Worm (Caenorhabditis elegans) whole organism, L4/young adult: Measurements from ENCODE around the gene hsp-90.
A peak's percentile ranks its signal among the peaks of the same experiment; 100 is the strongest.

ENCODE experiments used
- W03F9.2 ChIP-seq: fragments of 150-350 bp; optimal IDR thresholded peaks from 2 replicates; lab custom pipeline; 2014; ENCODE audit warnings: missing biosample characterization, missing genetic modification characterization
- dao-5 ChIP-seq: sonication (generic microtip); optimal IDR thresholded peaks from 2 replicates; lab custom pipeline; 2016; ENCODE audit warnings: missing genotype, missing genetic modification characterization, moderate library complexity, missing compliant biosample characterization
- him-1 ChIP-seq: sonication (generic microtip); optimal IDR thresholded peaks from 2 replicates; lab custom pipeline; 2016; ENCODE audit warnings: missing genotype, missing genetic modification reagents, missing genetic modification characterization, missing compliant biosample characterization

hsp-90 gene

DNA sequence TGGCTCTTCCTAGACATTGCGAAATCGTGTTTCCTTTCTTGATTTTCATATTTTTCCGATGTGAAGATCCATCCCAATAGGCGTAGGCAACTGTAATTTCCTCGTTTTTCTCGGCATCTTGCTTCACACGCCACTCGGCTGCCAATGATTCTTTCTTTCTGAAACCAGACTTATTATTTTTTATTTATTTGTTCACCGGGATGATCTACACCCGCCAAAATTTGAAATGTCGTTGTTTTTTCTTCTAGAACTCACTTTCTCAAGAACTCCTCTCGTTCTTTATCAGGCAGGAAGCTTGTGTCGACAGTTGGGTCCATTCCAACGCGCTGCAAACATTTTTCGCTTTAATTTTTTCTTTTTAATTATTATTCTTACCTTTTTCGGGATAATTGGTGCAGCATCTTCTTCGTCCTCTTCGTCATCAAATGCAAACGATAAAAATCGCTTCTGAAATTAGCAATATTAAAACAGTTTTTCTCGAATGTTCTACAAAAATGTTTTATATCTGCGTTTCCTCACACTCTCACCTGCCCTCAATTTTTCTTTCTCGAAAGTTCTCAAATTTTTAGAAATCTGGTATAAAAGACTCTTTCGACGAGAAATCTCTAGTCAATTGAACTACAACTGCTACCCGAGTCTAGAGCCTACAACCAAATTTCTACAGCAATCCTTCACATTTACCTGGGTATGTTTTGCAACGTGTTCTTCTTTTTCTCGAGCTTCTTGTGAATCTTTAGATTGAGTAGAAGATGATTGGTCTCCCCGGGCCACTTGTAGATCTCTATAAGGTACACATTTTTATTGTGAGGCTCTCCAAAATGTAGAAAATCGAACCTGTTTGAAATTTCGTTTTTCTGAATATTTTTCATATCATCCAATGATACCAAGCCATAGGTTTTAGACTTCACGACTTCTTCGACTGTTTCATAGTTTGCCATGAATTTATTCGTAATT, at the start of gene hsp-90:
Gene hsp-90, plus strand, starts transcription at position 560 of the 954 bp plus-strand sequence.
- TF ChIP-seq dao-5 (tag; lab: Kevin White, UChicago): no peak
- TF ChIP-seq him-1 (tag; lab: Kevin White, UChicago): no peak
- TF ChIP-seq W03F9.2 (tag; lab: Kevin White, UChicago): no peak

DNA sequence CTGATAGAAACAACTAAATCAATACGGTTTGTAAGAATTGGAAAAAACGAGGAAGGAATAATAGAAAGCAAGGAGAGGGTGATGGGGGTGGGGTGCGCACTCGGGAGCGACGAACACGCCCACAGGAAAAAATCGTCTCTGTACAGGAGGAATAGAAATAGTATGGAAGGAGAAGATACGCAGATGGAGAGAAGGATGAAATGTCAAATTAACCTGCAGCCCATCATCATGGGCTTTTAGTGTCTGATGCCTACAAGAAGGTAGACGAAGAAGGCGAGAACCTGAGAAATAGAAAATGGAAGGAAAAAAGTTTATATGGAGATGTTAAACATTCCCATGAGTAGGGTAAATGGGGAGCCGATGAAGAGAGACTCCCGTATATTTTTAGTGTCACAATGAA, 49.6 kb upstream of the hsp-90 start, which contains the start of gene F43D2.6:
Gene F43D2.6, minus strand, starts transcription at position 62 of the 400 bp plus-strand sequence.
- TF ChIP-seq dao-5 (tag; lab: Kevin White, UChicago) (no peak), W03F9.2 (tag; lab: Kevin White, UChicago) (no peak), him-1 (tag; lab: Kevin White, UChicago) (no peak)

DNA sequence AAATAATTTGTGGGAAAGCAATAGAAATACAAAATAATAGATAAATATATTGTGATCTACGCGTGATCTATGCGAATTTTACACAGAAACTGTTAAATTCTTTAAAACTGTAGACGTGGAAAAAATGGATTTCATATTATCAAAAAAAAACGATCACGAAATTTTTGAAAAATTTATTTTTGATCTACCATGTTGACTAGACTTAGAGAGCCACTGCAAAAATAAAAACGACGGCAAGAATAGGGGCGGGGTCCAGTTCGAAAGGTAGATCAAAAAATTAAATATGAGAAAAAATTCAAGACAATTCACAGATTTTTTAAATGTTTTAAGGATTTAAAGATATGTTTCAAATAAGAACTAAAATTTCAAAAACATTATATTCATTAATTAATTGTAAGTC, 46.6 kb upstream of the hsp-90 start:
- TF ChIP-seq W03F9.2 (tag; lab: Kevin White, UChicago) (no peak), him-1 (tag; lab: Kevin White, UChicago) (no peak), dao-5 (tag; lab: Kevin White, UChicago) (no peak)

DNA sequence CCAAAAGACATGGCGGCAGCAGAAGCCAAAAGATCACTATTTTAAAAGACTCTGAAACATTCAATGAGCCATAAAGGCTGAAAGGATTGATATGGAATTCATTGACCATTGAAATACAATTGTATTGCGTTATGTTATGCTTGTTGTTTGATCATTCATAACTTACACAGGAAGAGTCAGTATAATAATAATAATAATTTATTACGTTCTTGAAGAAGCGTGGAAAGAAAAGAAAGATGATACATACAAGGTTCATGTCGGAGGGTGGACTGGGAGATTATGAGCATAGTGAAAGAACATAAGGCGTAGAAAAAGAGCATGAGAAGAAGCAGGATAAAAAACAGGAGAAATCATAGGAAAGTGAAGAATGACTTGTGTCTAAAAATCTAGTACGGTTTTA, 44.6 kb upstream of the hsp-90 start, which contains the start of gene F43D2.7:
Gene F43D2.7, minus strand, starts transcription at position 101 of the 400 bp plus-strand sequence.
- no peak for TF ChIP-seq dao-5 (tag; lab: Kevin White, UChicago)
- no peak for TF ChIP-seq him-1 (tag; lab: Kevin White, UChicago)
- TF ChIP-seq W03F9.2 (tag; lab: Kevin White, UChicago): no peak

DNA sequence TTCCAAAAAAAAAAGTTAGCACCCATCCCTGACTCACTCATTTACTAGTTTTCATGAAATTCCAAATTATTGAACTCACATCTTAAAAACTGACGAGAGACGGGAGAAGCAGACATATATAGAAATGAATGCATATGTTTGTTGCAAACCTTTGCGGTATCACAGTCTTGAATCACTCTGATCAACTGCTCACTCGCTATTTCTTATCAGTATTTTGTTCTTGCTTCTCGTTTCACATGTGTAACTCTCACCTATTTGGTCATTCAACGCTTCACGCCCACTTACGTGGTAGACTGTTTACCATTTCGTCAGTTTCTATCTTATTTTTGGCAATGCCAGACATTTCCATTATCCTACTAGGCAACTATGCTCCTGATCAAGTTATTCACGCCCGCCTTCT, 43.9 kb upstream of the hsp-90 start, which contains the start of gene C54G10.1:
Gene C54G10.1, plus strand, starts transcription at position 333 of the 400 bp plus-strand sequence.
- TF ChIP-seq him-1 (tag; lab: Kevin White, UChicago): no peak
- TF ChIP-seq dao-5 (tag; lab: Kevin White, UChicago): no peak
- no peak for TF ChIP-seq W03F9.2 (tag; lab: Kevin White, UChicago)

DNA sequence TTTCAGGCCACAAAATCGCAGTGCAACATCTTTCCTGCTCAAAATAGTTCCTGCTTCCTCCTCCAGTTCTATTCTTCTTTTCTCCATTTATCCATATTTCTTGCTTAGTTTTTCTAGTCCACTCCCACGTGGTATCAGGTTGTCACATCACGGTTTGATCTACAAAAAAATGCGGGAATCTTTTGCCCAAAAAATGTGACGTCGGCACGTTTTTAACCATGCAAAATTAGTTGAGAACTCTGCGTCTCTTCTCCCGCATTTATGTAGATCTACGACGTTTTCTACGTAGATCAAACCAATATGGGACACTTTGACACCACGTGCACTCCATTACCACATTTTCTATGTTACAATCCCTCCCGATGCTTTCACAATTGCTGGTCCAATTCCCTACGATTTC, 42.7 kb upstream of the hsp-90 start:
- TF ChIP-seq him-1 (tag; lab: Kevin White, UChicago): no peak
- no peak for TF ChIP-seq dao-5 (tag; lab: Kevin White, UChicago)
- no peak for TF ChIP-seq W03F9.2 (tag; lab: Kevin White, UChicago)

DNA sequence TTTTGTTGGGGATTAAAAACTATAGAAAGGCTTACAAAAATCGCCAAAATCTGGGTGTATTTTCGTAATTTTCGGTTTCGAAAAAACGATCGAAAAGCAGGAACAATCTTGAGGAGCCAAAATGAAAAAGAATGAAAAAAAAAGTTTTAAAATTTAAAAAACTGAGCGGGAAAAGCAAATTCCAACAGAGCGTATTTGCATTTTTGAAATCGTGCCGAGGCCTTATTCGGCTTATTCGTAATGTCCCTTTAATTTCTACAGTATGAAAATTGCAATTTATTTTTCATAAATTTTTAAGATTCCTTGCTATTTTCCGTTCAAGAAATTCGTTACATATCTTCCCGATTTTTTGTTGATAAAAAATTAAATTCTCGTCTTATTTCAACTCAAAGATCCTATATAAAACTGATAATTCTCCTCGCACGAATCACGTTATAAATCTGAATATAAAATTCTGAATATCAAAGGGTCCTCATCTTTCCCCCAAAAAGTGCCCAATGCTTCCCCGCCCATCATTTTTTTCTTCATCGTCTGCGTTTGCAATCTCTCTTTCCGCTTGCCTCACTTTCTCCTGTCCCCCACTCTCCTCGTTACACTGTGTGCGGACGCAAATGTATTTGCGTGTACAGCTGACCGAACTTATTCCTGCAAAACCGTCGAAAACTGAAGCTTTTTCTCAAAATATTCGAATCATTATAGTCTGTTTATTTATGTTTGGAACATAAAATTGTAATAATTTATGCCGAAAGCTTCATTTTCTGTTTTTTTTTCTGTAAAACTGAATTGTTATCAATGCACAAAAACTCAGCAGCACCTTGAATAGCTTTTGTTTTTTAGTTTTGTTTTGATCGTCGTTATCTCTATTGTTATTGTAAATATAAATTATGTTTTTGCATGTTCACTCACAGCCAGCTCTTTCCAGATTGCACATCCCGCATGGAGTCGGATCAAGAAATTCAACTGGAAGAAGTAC, 38.6 kb upstream of the hsp-90 start, which contains the start of the genes rfc-1 and pmp-3:
Gene rfc-1, minus strand, starts transcription at position 163 of the 973 bp plus-strand sequence.
Gene pmp-3, plus strand, starts transcription at position 923 of the 973 bp plus-strand sequence.
- peak; percentile 62 for TF ChIP-seq W03F9.2 (tag; lab: Kevin White, UChicago)
- no peak for TF ChIP-seq him-1 (tag; lab: Kevin White, UChicago)

DNA sequence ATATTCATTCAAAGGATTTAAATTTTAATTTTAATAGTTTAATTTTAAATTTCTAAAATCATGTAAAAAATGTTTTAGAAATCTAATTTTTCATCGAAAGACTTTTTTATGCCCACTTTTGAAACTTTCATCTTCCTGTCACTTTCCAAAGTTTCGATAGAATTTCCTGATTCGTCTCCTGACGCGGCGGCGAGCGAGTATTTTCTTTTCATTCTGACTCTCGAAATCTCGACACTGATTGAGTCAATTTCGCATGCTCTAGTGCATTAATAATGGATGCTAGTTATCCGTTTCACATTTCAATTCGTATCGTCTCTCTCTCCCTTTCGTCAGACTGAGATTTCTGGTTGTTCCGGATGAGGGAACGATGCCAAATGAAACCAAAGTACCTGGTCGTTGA, 35.9 kb upstream of the hsp-90 start:
- no peak for TF ChIP-seq dao-5 (tag; lab: Kevin White, UChicago)

DNA sequence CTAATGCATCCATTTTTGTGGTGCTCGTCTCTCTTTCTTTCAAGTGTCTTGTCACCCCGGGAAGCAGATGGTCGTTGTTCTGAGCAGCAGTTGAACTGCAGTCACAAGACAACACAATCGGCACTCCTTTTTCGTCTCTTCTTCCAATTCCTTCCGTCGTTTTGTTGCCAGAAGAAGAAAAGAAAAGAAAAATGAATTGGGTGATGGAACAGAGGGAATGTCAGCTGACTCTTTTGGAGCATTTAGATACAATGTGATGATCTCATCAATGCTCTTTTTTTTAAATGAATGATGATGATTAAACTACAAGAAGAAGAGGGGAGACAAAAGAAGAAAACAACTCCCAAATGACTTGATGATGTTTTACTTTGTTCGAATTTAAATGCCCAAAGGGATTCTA, 34.8 kb upstream of the hsp-90 start:
- TF ChIP-seq W03F9.2 (tag; lab: Kevin White, UChicago) (no peak), dao-5 (tag; lab: Kevin White, UChicago) (no peak), him-1 (tag; lab: Kevin White, UChicago) (peak; percentile 9)

DNA sequence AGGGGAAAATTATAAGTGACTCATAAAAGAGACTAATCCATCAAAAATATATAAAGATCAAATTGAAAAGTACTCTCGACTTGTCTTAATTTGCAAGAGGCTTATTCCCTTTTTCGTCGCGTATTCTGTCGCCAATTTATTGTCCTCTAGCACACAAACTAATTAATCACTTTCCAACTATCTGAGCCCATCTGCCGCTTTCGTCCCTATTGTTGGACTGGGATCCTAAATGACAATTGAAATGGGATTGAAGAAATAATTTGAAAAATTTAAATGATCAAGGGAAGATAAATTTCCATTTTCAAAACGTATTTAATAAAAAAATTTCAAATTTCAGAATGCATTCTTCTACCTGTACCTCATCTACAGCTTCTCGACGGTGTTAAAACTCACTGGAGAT, 34.1 kb upstream of the hsp-90 start:
- TF ChIP-seq him-1 (tag; lab: Kevin White, UChicago): no peak

DNA sequence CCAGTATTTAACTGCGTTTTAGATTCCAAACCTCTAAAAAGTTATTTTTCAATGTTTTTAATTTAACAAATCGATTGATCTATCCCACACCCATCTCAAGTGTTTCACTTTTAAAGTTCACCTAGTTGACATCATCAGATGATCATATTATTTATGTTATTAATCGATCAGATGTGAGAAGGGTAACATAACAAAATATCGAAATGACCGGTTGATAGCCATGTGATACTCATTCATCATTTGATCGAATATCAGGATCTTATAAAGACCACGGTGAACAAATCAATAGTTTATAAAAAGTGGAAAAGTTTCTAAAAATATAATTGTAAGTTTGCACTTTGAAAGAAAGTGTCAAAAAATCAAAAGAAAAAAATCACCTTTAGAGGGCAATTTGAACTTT, 29.0 kb upstream of the hsp-90 start:
- TF ChIP-seq him-1 (tag; lab: Kevin White, UChicago) (no peak), dao-5 (tag; lab: Kevin White, UChicago) (no peak), W03F9.2 (tag; lab: Kevin White, UChicago) (no peak)

DNA sequence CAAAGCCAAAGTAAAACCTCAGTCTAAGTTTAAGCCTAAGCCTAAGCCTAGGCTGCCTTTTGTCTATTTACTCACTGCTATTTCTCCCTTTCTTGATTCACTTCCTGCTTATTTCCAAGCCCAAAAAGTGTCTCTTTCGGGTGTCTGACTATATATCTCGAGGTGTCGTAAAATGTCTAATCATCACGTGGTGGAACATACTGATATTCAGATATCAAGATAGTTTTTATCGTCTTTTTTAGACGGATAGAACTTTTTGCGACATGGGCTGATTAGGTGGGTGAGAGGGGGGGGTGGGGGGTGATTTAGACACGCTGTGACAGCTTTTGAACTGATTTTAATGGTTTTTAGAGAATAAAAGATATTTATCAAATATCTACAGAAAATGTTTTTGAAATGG, 27.7 kb upstream of the hsp-90 start:
- TF ChIP-seq W03F9.2 (tag; lab: Kevin White, UChicago) (no peak), him-1 (tag; lab: Kevin White, UChicago) (no peak), dao-5 (tag; lab: Kevin White, UChicago) (no peak)

DNA sequence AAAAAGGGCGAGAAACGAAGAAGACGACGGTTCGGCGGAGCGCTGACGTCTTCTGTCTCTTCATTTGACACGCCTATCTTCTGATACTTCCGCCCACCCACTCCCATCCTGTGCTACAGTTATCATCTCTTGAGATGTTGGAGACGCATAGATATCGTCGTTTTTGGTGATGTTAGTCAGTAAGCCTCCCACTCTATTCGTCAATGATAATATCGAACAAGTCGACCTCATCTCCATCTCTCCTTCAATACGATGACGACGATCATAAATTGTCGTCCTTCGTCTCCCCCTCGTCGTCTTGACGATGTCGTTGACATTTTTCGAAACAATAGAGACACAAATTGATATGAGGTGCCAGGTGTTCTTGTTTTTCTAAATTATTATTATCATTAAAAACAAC, 26.6 kb upstream of the hsp-90 start, which contains the start of gene slc-25A29:
Gene slc-25A29, minus strand, starts transcription at position 45 of the 400 bp plus-strand sequence.
- TF ChIP-seq him-1 (tag; lab: Kevin White, UChicago) (no peak), W03F9.2 (tag; lab: Kevin White, UChicago) (no peak), dao-5 (tag; lab: Kevin White, UChicago) (no peak)
